Comparison of ENCODE assay signal across 4 fruit fly cellular contexts in genomic region chr3R:8040843-8041242, dm6.
TF ChIP-seq lines count a peak whose summit lies in the region.

CG43060 (plus strand) TSS chr3R:8041224.

TF ChIP-seq in whole organism, adult, 20 proteins besides CTCF, POLR2A, EP300 and RAD21:
- TF ChIP-seq Mnt (GFP tag; optimal IDR thresholded peaks at IDR 0.05; lab: Kevin White, UChicago) (no peak), kay (GFP tag; lab: Kevin White, UChicago; ENCODE audit: borderline replicate concordance) (peak; percentile 31)

TF ChIP-seq in whole organism, prepupa, 60 proteins besides CTCF, POLR2A, EP300 and RAD21 (continues in another document):
- peak; percentile 0 for TF ChIP-seq CG1621 (tag; optimal IDR thresholded peaks at IDR 0.05; lab: Kevin White, UChicago)
- TF ChIP-seq CG10669 (GFP tag; optimal IDR thresholded peaks at IDR 0.05; lab: Kevin White, UChicago) = peak; percentile 15
- TF ChIP-seq CG8319 (GFP tag; optimal IDR thresholded peaks at IDR 0.05; lab: Kevin White, UChicago) = no peak
- TF ChIP-seq esn (GFP tag; optimal IDR thresholded peaks at IDR 0.05; lab: Kevin White, UChicago) = peak; percentile 43
- no peak for TF ChIP-seq Ets21C (GFP tag; optimal IDR thresholded peaks at IDR 0.05; lab: Kevin White, UChicago)
- no peak for TF ChIP-seq achi (GFP tag; optimal IDR thresholded peaks at IDR 0.05; lab: Kevin White, UChicago)
- no peak for TF ChIP-seq Eip93F (GFP tag; optimal IDR thresholded peaks at IDR 0.05; lab: Kevin White, UChicago)
- TF ChIP-seq Ets96B (tag; optimal IDR thresholded peaks at IDR 0.05; lab: Kevin White, UChicago) = peak; percentile 30
- peak; percentile 87 for TF ChIP-seq Eip78C (GFP tag; lab: Kevin White, UChicago)
- TF ChIP-seq CG9139 (GFP tag; optimal IDR thresholded peaks at IDR 0.05; lab: Kevin White, UChicago) = no peak
- TF ChIP-seq Blimp-1 (GFP tag; optimal IDR thresholded peaks at IDR 0.05; lab: Kevin White, UChicago) = no peak
- TF ChIP-seq eg (GFP tag; IDR thresholded peaks at IDR 0.05; lab: Robert Waterston, UW) = 0 out of 3 replicates have a peak, but pooled peaks have one; percentile 17
- no peak for TF ChIP-seq CG3919 (GFP tag; optimal IDR thresholded peaks at IDR 0.05; lab: Kevin White, UChicago)
- peak; percentile 39 for TF ChIP-seq Hr4 (GFP tag; optimal IDR thresholded peaks at IDR 0.05; lab: Kevin White, UChicago)
- peak; percentile 19 for TF ChIP-seq lz (GFP tag; optimal IDR thresholded peaks at IDR 0.05; lab: Kevin White, UChicago)
- TF ChIP-seq fd85E (GFP tag; optimal IDR thresholded peaks at IDR 0.05; lab: Kevin White, UChicago) = no peak
- TF ChIP-seq net (GFP tag; optimal IDR thresholded peaks at IDR 0.05; lab: Kevin White, UChicago) = no peak
- peak; percentile 41 for TF ChIP-seq Smox (GFP tag; optimal IDR thresholded peaks at IDR 0.05; lab: Kevin White, UChicago)
- no peak for TF ChIP-seq ss (GFP tag; optimal IDR thresholded peaks at IDR 0.05; lab: Kevin White, UChicago)
- peak; percentile 25; the same call in 1 of the 3 replicates for TF ChIP-seq CG6163 (GFP tag; IDR thresholded peaks at IDR 0.05; lab: Robert Waterston, UW)
- no peak for TF ChIP-seq CG34406 (GFP tag; optimal IDR thresholded peaks at IDR 0.05; lab: Kevin White, UChicago)
- peak; percentile 39 for TF ChIP-seq dsx (GFP tag; optimal IDR thresholded peaks at IDR 0.05; lab: Kevin White, UChicago; ENCODE audit: poor library complexity, severe bottlenecking)
- TF ChIP-seq CG11762 (GFP tag; optimal IDR thresholded peaks at IDR 0.05; lab: Kevin White, UChicago; ENCODE audit: insufficient read depth) = no peak
- no peak for TF ChIP-seq CG15336 (GFP tag; IDR thresholded peaks at IDR 0.05; lab: Robert Waterston, UW)
- TF ChIP-seq svp (GFP tag; lab: Kevin White, UChicago) = peak; percentile 94
- peak; percentile 18 for TF ChIP-seq pdm3 (GFP tag; optimal IDR thresholded peaks at IDR 0.05; lab: Kevin White, UChicago)
- no peak for TF ChIP-seq Lpt (GFP tag; optimal IDR thresholded peaks at IDR 0.05; lab: Kevin White, UChicago)
- TF ChIP-seq fd59A (GFP tag; optimal IDR thresholded peaks at IDR 0.05; lab: Kevin White, UChicago) = no peak
- TF ChIP-seq Sox14 (GFP tag; optimal IDR thresholded peaks at IDR 0.05; lab: Kevin White, UChicago) = peak; percentile 70
- TF ChIP-seq CG6792 (GFP tag; optimal IDR thresholded peaks at IDR 0.05; lab: Kevin White, UChicago) = no peak

TF ChIP-seq in whole organism, pupa, 21 proteins besides CTCF, POLR2A, EP300 and RAD21:
- TF ChIP-seq Ets98B (GFP tag; IDR thresholded peaks at IDR 0.05; lab: Robert Waterston, UW) = peak; percentile 24; the same call in 1 of the 2 replicates
- no peak for TF ChIP-seq Pif1A (GFP tag; optimal IDR thresholded peaks at IDR 0.05; lab: Kevin White, UChicago)
- no peak for TF ChIP-seq fd96Ca (GFP tag; IDR thresholded peaks at IDR 0.05; lab: Robert Waterston, UW)
- TF ChIP-seq CG8159 (tag; optimal IDR thresholded peaks at IDR 0.05; lab: Kevin White, UChicago) = peak; percentile 31
- TF ChIP-seq CG4496 (GFP tag; IDR thresholded peaks at IDR 0.05; lab: Robert Waterston, UW) = peak; percentile 50; the same call in 2 of the 3 replicates
- peak; percentile 38 for TF ChIP-seq CG14655 (GFP tag; optimal IDR thresholded peaks at IDR 0.05; lab: Kevin White, UChicago)
- TF ChIP-seq CG8301 (tag; optimal IDR thresholded peaks at IDR 0.05; lab: Kevin White, UChicago) = peak; percentile 22
- TF ChIP-seq CG17806 (tag; optimal IDR thresholded peaks at IDR 0.05; lab: Kevin White, UChicago) = peak; percentile 29

TF ChIP-seq in whole organism, wandering third instar larva, 38 proteins besides CTCF, POLR2A, EP300 and RAD21:
- TF ChIP-seq Abd-B (GFP tag; optimal IDR thresholded peaks at IDR 0.05; lab: Kevin White, UChicago) (no peak), GATAd (GFP tag; optimal IDR thresholded peaks at IDR 0.05; lab: Kevin White, UChicago) (no peak), foxo (GFP tag; optimal IDR thresholded peaks at IDR 0.05; lab: Kevin White, UChicago) (peak in 1 of 2 experiments; percentile 27), sage (GFP tag; optimal IDR thresholded peaks at IDR 0.05; lab: Kevin White, UChicago) (no peak), jim (GFP tag; optimal IDR thresholded peaks at IDR 0.05; lab: Kevin White, UChicago) (no peak), Mio (GFP tag; optimal IDR thresholded peaks at IDR 0.05; lab: Kevin White, UChicago) (no peak), rgr (GFP tag; optimal IDR thresholded peaks at IDR 0.05; lab: Kevin White, UChicago) (peak; percentile 38), OdsH (GFP tag; optimal IDR thresholded peaks at IDR 0.05; lab: Kevin White, UChicago) (peak; percentile 10), fru (GFP tag; optimal IDR thresholded peaks at IDR 0.05; lab: Kevin White, UChicago) (peak; percentile 16), CG32264 (GFP tag; optimal IDR thresholded peaks at IDR 0.05; lab: Kevin White, UChicago) (no peak), usp (GFP tag; optimal IDR thresholded peaks at IDR 0.05; lab: Kevin White, UChicago) (no peak), ey (GFP tag; optimal IDR thresholded peaks at IDR 0.05; lab: Kevin White, UChicago) (peak; percentile 16), CG9705 (GFP tag; optimal IDR thresholded peaks at IDR 0.05; lab: Kevin White, UChicago) (no peak), h (GFP tag; optimal IDR thresholded peaks at IDR 0.05; lab: Kevin White, UChicago) (peak; percentile 11)
